Worm (Caenorhabditis elegans) whole organism, early embryonic: ENCODE measurements around the gene AH6.3.

Experiments
- B0310.2 ChIP-seq: sonication (generic microtip); optimal IDR thresholded peaks from 2 replicates; lab custom pipeline; 2016; ENCODE audit warnings: mild to moderate bottlenecking, missing genetic modification characterization, missing compliant biosample characterization
- F13C5.2 ChIP-seq: sonication (generic microtip); optimal IDR thresholded peaks from 2 replicates; lab custom pipeline; 2017; ENCODE audit warnings: mild to moderate bottlenecking, missing genetic modification characterization, inconsistent platforms, missing compliant biosample characterization
- aly-1 ChIP-seq: sonication (generic microtip); optimal IDR thresholded peaks from 2 replicates; lab custom pipeline; 2016; ENCODE audit warnings: missing genetic modification characterization, missing compliant biosample characterization
- ama-1 ChIP-seq: fragments of 150-350 bp; optimal IDR thresholded peaks from 2 replicates; lab custom pipeline; 2014
- ceh-13 ChIP-seq: fragments of 200-800 bp; sonication (Bioruptor generic); optimal IDR thresholded peaks from 2 replicates; lab custom pipeline; 2018; ENCODE audit warnings: mild to moderate bottlenecking, missing genetic modification characterization, missing compliant biosample characterization
- ceh-36 ChIP-seq: sonication (generic microtip); optimal IDR thresholded peaks from 2 replicates; lab custom pipeline; 2016; ENCODE audit warnings: missing genetic modification characterization, inconsistent platforms, missing compliant biosample characterization
- ets-7 ChIP-seq: sonication (generic microtip); optimal IDR thresholded peaks from 2 replicates; lab custom pipeline; 2016; ENCODE audit warnings: missing genotype, missing genetic modification characterization, missing compliant biosample characterization
- flt-1 ChIP-seq: fragments of 200-800 bp; sonication (Bioruptor generic); IDR thresholded peaks from 2 replicates; pipeline ENCODE4 v1.3.6; 2022; ENCODE audit warnings: missing genetic modification characterization, missing compliant biosample characterization
- hmbx-1 ChIP-seq: sonication (generic microtip); optimal IDR thresholded peaks from 2 replicates; lab custom pipeline; 2016; ENCODE audit warnings: mild to moderate bottlenecking, missing genetic modification characterization, missing compliant biosample characterization
- hmg-4 ChIP-seq: fragments of 200-800 bp; sonication (Bioruptor generic); optimal IDR thresholded peaks from 2 replicates; lab custom pipeline; 2018; ENCODE audit warnings: mild to moderate bottlenecking, missing genetic modification characterization, missing compliant biosample characterization
- hnd-1 ChIP-seq: sonication (generic microtip); optimal IDR thresholded peaks from 2 replicates; lab custom pipeline; 2016; ENCODE audit warnings: missing genetic modification characterization, missing compliant biosample characterization
- pes-1 ChIP-seq: fragments of 200-800 bp; sonication (Bioruptor generic); IDR thresholded peaks from 2 replicates; pipeline ENCODE4 v1.3.6; 2022; ENCODE audit warnings: missing genetic modification reagents, missing genetic modification characterization, missing compliant biosample characterization
- scrt-1 ChIP-seq: fragments of 200-800 bp; sonication (Bioruptor generic); IDR thresholded peaks from 2 replicates; pipeline ENCODE4 v1.3.6; 2022; ENCODE audit warnings: missing genetic modification characterization, missing compliant biosample characterization
- sea-1 ChIP-seq: fragments of 200-800 bp; sonication (Bioruptor generic); conservative IDR thresholded peaks from 2 replicates; pipeline ENCODE4 v1.3.6; 2022; ENCODE audit warnings: missing genetic modification characterization, missing compliant biosample characterization
- tbx-11 ChIP-seq: fragments of 200-800 bp; sonication (Bioruptor generic); IDR thresholded peaks from 2 replicates; pipeline ENCODE4 v1.3.6; 2022; ENCODE audit warnings: missing genetic modification characterization, missing compliant biosample characterization
- tbx-37 ChIP-seq: fragments of 200-800 bp; sonication (Bioruptor generic); conservative IDR thresholded peaks from 2 replicates; pipeline ENCODE4 v1.3.6; 2022; ENCODE audit warnings: missing genetic modification reagents, missing genetic modification characterization, missing compliant biosample characterization
- tra-4 ChIP-seq: sonication (generic microtip); optimal IDR thresholded peaks from 2 replicates; lab custom pipeline; 2017; ENCODE audit warnings: missing genetic modification characterization, missing compliant biosample characterization

The AH6.3 gene

ce11 chrII:9483342-9483741, 35.5 kb upstream of the AH6.3 start:
- TF ChIP-seq tra-4 (no peak), ets-7 (tag; lab: Kevin White, UChicago) (no peak), ama-1 (lab: Kevin White, UChicago) (no peak), hnd-1 (tag; lab: Kevin White, UChicago) (no peak), ceh-13 (no peak), pes-1 (GFP tag; lab: Robert Waterston, UW) (no peak), tbx-11 (GFP tag; lab: Robert Waterston, UW) (no peak), ceh-36 (tag; lab: Kevin White, UChicago) (no peak)

- no peak for TF ChIP-seq hmbx-1
- TF ChIP-seq tbx-37 (GFP tag; lab: Robert Waterston, UW): no peak
- TF ChIP-seq tra-4: no peak
- no peak for TF ChIP-seq B0310.2 (tag; lab: Kevin White, UChicago)
- no peak for TF ChIP-seq hmg-4 (GFP tag; lab: Kevin White, UChicago)
- TF ChIP-seq scrt-1 (GFP tag; lab: Robert Waterston, UW): no peak
- no peak for TF ChIP-seq aly-1
- no peak for TF ChIP-seq ama-1 (lab: Kevin White, UChicago)
- TF ChIP-seq pes-1 (GFP tag; lab: Robert Waterston, UW): no peak
- TF ChIP-seq hnd-1 (tag; lab: Kevin White, UChicago): no peak
- no peak for TF ChIP-seq ceh-13
- no peak for TF ChIP-seq tbx-11 (GFP tag; lab: Robert Waterston, UW)
- TF ChIP-seq sea-1 (GFP tag; lab: Robert Waterston, UW): no peak
- TF ChIP-seq flt-1 (GFP tag; lab: Robert Waterston, UW): no peak
- no peak for TF ChIP-seq ets-7 (tag; lab: Kevin White, UChicago)
These were observed 33.6 kb upstream of the AH6.3 start for ce11 chrII:9485081-9485730.

DNA sequence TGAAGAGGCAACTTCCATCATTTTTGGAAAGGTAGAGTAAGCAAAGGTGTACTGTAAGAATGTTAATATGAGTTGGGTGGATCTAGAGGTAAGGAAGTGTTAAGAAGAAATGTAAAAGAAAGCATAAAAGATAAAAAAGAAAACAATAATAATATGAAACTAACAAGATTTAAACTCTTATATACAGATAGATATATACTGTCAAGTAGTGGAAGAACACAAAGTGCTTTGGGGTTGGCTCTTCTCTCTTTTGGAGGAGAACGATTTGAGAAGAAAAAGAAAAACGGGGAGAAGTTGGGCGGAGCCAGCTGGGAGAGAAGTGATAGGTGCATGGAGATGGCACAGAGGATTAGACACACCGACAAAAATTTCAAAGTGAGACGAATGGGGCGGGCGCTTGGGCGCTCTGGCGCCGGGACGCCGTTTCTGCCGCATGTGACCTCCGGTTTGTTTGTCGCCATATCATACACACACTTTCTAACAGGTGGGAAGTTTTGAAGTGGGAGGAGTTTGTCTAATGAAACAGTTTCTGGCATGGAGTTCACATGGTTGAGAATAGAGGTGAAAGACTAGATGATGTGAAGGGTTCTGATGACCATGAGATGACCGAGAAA, 31.4 kb upstream of the AH6.3 start, which contains the start of gene T19H5.4:
Gene T19H5.4 (minus strand): TSS at position 51 of the 614 bp plus-strand sequence.
- no peak for TF ChIP-seq F13C5.2 (tag; lab: Kevin White, UChicago)
- no peak for TF ChIP-seq ceh-36 (tag; lab: Kevin White, UChicago)
- TF ChIP-seq sea-1 (GFP tag; lab: Robert Waterston, UW): no peak
- no peak for TF ChIP-seq ceh-13

ce11 chrII:9489922-9490321, 28.9 kb upstream of the AH6.3 start:
- TF ChIP-seq tbx-37 (GFP tag; lab: Robert Waterston, UW) (no peak), ceh-13 (no peak), hmg-4 (GFP tag; lab: Kevin White, UChicago) (no peak), ama-1 (lab: Kevin White, UChicago) (no peak), B0310.2 (tag; lab: Kevin White, UChicago) (no peak), flt-1 (GFP tag; lab: Robert Waterston, UW) (no peak), hnd-1 (tag; lab: Kevin White, UChicago) (no peak), tbx-11 (GFP tag; lab: Robert Waterston, UW) (no peak), sea-1 (GFP tag; lab: Robert Waterston, UW) (no peak), pes-1 (GFP tag; lab: Robert Waterston, UW) (no peak)

DNA sequence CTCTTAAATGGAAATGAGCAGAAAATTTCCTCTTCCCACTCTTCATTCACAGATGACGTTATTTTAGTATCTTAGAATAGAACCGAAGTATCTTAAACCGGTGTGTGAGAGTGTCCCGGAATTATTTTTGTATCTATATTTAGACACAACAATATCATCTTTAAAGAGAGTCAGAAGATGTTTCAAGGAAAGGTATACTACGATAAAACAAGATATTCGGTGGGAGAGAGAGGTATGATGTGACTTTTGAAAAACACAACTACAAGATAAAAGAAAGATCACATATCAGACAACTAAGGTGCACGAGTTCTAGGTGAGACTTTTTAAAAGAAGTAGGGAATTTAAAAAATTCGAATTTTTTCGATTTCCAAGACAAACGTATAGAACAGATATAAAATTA, 28.3 kb upstream of the AH6.3 start:
- TF ChIP-seq flt-1 (GFP tag; lab: Robert Waterston, UW) (no peak), hnd-1 (tag; lab: Kevin White, UChicago) (no peak), ceh-13 (no peak), hmg-4 (GFP tag; lab: Kevin White, UChicago) (no peak), aly-1 (no peak), tra-4 (no peak), ets-7 (tag; lab: Kevin White, UChicago) (no peak), pes-1 (GFP tag; lab: Robert Waterston, UW) (no peak), scrt-1 (GFP tag; lab: Robert Waterston, UW) (no peak)

- TF ChIP-seq hmg-4 (GFP tag; lab: Kevin White, UChicago) (peak; percentile 64), aly-1 (no peak)
These were observed 27.8 kb upstream of the AH6.3 start for ce11 chrII:9491045-9491444.

- TF ChIP-seq scrt-1 (GFP tag; lab: Robert Waterston, UW): no peak
- no peak for TF ChIP-seq hmbx-1
- TF ChIP-seq ceh-13: no peak
- no peak for TF ChIP-seq ceh-36 (tag; lab: Kevin White, UChicago)
- TF ChIP-seq sea-1 (GFP tag; lab: Robert Waterston, UW): no peak
- TF ChIP-seq ama-1 (lab: Kevin White, UChicago): no peak
- no peak for TF ChIP-seq tbx-11 (GFP tag; lab: Robert Waterston, UW)
- no peak for TF ChIP-seq pes-1 (GFP tag; lab: Robert Waterston, UW)
These were observed 25.4 kb upstream of the AH6.3 start for ce11 chrII:9493242-9494058.

DNA sequence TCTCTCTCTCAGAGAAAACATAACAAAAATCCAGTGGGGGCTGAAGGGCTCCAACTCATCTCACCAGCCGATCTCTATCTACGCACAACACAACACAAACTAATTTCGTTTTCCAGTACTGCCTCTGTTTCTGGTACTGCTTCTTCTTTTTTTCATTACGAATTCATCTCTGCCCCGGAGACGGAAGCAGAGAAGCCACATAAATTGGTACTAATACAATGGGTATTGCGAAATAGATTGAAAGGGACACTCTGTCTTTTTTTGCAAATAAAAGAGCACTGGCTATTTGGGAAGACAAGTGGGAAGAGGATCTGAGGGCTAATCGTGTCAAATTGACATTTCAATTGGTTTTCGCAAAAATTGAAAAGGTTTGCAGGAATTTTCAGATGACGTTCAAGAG, 21.5 kb upstream of the AH6.3 start:
- TF ChIP-seq scrt-1 (GFP tag; lab: Robert Waterston, UW) (no peak), hmg-4 (GFP tag; lab: Kevin White, UChicago) (no peak), ceh-36 (tag; lab: Kevin White, UChicago) (no peak), ama-1 (lab: Kevin White, UChicago) (no peak), aly-1 (no peak), ets-7 (tag; lab: Kevin White, UChicago) (no peak), F13C5.2 (tag; lab: Kevin White, UChicago) (no peak), tbx-37 (GFP tag; lab: Robert Waterston, UW) (no peak), tra-4 (no peak), flt-1 (GFP tag; lab: Robert Waterston, UW) (no peak), hmbx-1 (no peak)
